Fruit fly (Drosophila melanogaster): ENCODE results near the gene CG31464.

CG31464 gene

DNA sequence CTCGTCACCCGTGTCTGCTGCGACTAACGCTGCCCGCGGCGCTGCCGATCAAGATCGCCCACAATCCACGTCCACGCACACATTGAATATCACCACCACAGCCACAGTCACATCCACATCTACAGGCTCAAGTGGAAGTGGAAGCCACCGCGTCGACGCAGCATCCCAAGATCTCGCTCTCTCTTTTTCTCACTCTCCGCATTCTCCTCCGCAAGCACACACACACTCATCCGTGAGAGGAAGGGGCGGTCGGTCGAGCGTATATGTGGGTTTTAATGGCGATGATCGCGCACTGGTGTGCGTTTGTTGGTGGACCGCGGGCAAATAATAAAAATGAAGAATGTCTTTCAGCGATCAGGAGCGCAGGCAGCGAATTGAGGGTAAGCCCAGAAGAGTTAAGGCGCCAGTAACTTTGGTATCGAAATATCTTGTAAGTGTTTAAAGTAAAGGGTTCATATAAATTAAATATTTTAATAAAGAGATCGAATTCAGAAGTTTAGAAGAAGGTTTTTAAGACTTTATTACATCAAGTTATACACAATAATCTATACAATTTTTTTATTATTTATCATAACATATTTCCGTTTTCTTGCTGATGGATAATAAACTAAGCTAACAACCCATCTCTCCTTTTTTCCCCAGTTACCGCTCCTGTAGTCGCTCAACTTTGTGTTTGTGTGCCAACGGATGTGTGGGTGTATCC lies 42.9 kb downstream of the CG31464 start, which contains the start of gene Poxm (continued):
- TF ChIP-seq CG6654 (GFP tag; optimal IDR thresholded peaks at IDR 0.05) = peak; percentile 78
- TF ChIP-seq CG6254 (GFP tag; optimal IDR thresholded peaks at IDR 0.05) = peak; percentile 86
- TF ChIP-seq stc (GFP tag; IDR thresholded peaks at IDR 0.05) = peak; percentile 81
- peak; percentile 10 for TF ChIP-seq CG4360 (GFP tag; IDR thresholded peaks at IDR 0.05)
- TF ChIP-seq danr (GFP tag; IDR thresholded peaks at IDR 0.05) = peak; percentile 86
- TF ChIP-seq CG13296 (GFP tag; optimal IDR thresholded peaks at IDR 0.05) = peak; percentile 80
- TF ChIP-seq TFAM (GFP tag; optimal IDR thresholded peaks at IDR 0.05) = peak; percentile 59
- TF ChIP-seq Ravus (GFP tag; IDR thresholded peaks at IDR 0.05) = peak; percentile 59
- TF ChIP-seq nom (GFP tag; optimal IDR thresholded peaks at IDR 0.05) = peak; percentile 88
- TF ChIP-seq gcm (GFP tag; optimal IDR thresholded peaks at IDR 0.05) = peak; percentile 86
- peak; percentile 75 for TF ChIP-seq fd3F (GFP tag; optimal IDR thresholded peaks at IDR 0.05)
- TF ChIP-seq hth (optimal IDR thresholded peaks at IDR 0.05) = peak; percentile 46
- peak; percentile 79 for TF ChIP-seq ase (GFP tag; IDR thresholded peaks at IDR 0.05)
- no peak for TF ChIP-seq chm (GFP tag; IDR thresholded peaks at IDR 0.05)
- TF ChIP-seq CG10431 (GFP tag; optimal IDR thresholded peaks at IDR 0.05) = peak; percentile 73
- TF ChIP-seq CG42726 (GFP tag; IDR thresholded peaks at IDR 0.05; ENCODE audit: partially characterized antibody) = no peak
- TF ChIP-seq zfh1 (GFP tag; IDR thresholded peaks at IDR 0.05) = peak; percentile 67; the same call in 2 of the 3 replicates
- TF ChIP-seq Sry-β (GFP tag; optimal IDR thresholded peaks at IDR 0.05) = peak; percentile 32
- peak; percentile 91 for TF ChIP-seq E2f1 (GFP tag; IDR thresholded peaks at IDR 0.05)
- TF ChIP-seq H2.0 (GFP tag; IDR thresholded peaks at IDR 0.05) = peak; percentile 53
- TF ChIP-seq knrl (GFP tag; IDR thresholded peaks at IDR 0.05; ENCODE audit: partially characterized antibody) = peak; percentile 69; the same call in 2 of the 3 replicates
- peak; percentile 44 for TF ChIP-seq Bdp1 (GFP tag; optimal IDR thresholded peaks at IDR 0.05)
- no peak for TF ChIP-seq sc (optimal IDR thresholded peaks at IDR 0.05)
- TF ChIP-seq sc (GFP tag; optimal IDR thresholded peaks at IDR 0.05) = peak; percentile 91
- TF ChIP-seq CG10209 (GFP tag; optimal IDR thresholded peaks at IDR 0.05) = peak; percentile 91
- peak; percentile 87 for TF ChIP-seq Dek (tag; optimal IDR thresholded peaks at IDR 0.05)
- TF ChIP-seq CG13424 (tag; optimal IDR thresholded peaks at IDR 0.05) = peak; percentile 94
- TF ChIP-seq CG6765 (GFP tag; optimal IDR thresholded peaks at IDR 0.05) = peak; percentile 27
- peak; percentile 66 for TF ChIP-seq Camta (GFP tag; optimal IDR thresholded peaks at IDR 0.05)
- TF ChIP-seq Six4 (GFP tag; optimal IDR thresholded peaks at IDR 0.05) = peak; percentile 88
- TF ChIP-seq NC2β (GFP tag; optimal IDR thresholded peaks at IDR 0.05) = peak; percentile 29
- TF ChIP-seq CG16815 (GFP tag; optimal IDR thresholded peaks at IDR 0.05) = peak; percentile 91
- TF ChIP-seq CG9609 (GFP tag; optimal IDR thresholded peaks at IDR 0.05) = peak; percentile 7
- peak; percentile 73 for TF ChIP-seq CG18764 (GFP tag; optimal IDR thresholded peaks at IDR 0.05)
- TF ChIP-seq CG12155 (GFP tag; optimal IDR thresholded peaks at IDR 0.05) = peak; percentile 78
- TF ChIP-seq CG10543 (GFP tag; optimal IDR thresholded peaks at IDR 0.05) = peak; percentile 85
- peak; percentile 92 for TF ChIP-seq CG15269 (tag; optimal IDR thresholded peaks at IDR 0.05)
- no peak for TF ChIP-seq aop (GFP tag; IDR thresholded peaks at IDR 0.05)
- TF ChIP-seq CG10366 (GFP tag; IDR thresholded peaks at IDR 0.05) = peak; percentile 79
- peak; percentile 94 for TF ChIP-seq Nf-YC (tag; optimal IDR thresholded peaks at IDR 0.05)
- peak; percentile 91 to 93 for TF ChIP-seq bsh (GFP tag; optimal IDR thresholded peaks at IDR 0.05)
- peak; percentile 84 for TF ChIP-seq klu (GFP tag; IDR thresholded peaks at IDR 0.05)
- TF ChIP-seq shn (GFP tag; optimal IDR thresholded peaks at IDR 0.05) = peak; percentile 8
- peak; percentile 89 for TF ChIP-seq CG1233 (GFP tag; optimal IDR thresholded peaks at IDR 0.05)
- no peak for TF ChIP-seq tll (GFP tag; optimal IDR thresholded peaks at IDR 0.05)
- TF ChIP-seq CG12744 (GFP tag; optimal IDR thresholded peaks at IDR 0.05) = no peak
- TF ChIP-seq CG12769 (tag; optimal IDR thresholded peaks at IDR 0.05) = peak; percentile 4
- peak; percentile 69 for TF ChIP-seq CG3065 (GFP tag; optimal IDR thresholded peaks at IDR 0.05)
- TF ChIP-seq NFAT (GFP tag; IDR thresholded peaks at IDR 0.05) = peak; percentile 65
- TF ChIP-seq CG4424 (GFP tag; optimal IDR thresholded peaks at IDR 0.05) = peak; percentile 95
